Fruit fly (Drosophila melanogaster) whole organism, embryonic: ENCODE measurements around the gene CG14020.

Experiments
- Antp ChIP-seq: fragments of 200-800 bp; sonication (Bioruptor generic); optimal IDR thresholded peaks from 3 replicates; lab custom pipeline; 2016; ENCODE audit warnings: missing biosample characterization, missing genetic modification characterization
- Blimp-1 ChIP-seq: fragments of 200-800 bp; sonication (Bioruptor generic); optimal IDR thresholded peaks from 3 replicates; lab custom pipeline; 2018; ENCODE audit warnings: missing biosample characterization, missing genetic modification characterization, mild to moderate bottlenecking, moderate library complexity, missing genetic modification reagents
- CG11398 ChIP-seq: fragments of 200-800 bp; sonication (Bioruptor generic); optimal IDR thresholded peaks from 2 replicates; lab custom pipeline; 2016; ENCODE audit warnings: missing biosample characterization, missing genetic modification characterization
- CG12236 ChIP-seq: fragments of 200-800 bp; sonication (Bioruptor generic); optimal IDR thresholded peaks from 2 replicates; lab custom pipeline; 2016; ENCODE audit warnings: missing biosample characterization, missing genetic modification characterization
- CG12299 ChIP-seq: fragments of 200-800 bp; sonication (Bioruptor generic); optimal IDR thresholded peaks from 2 replicates; lab custom pipeline; 2018; ENCODE audit warnings: missing biosample characterization, mild to moderate bottlenecking, missing genetic modification characterization
- CG1233 ChIP-seq: fragments of 200-800 bp; sonication (Bioruptor generic); optimal IDR thresholded peaks from 4 replicates; lab custom pipeline; 2018; ENCODE audit warnings: missing biosample characterization, mild to moderate bottlenecking, missing genetic modification characterization
- CG13287 ChIP-seq: fragments of 200-800 bp; sonication (Bioruptor generic); IDR thresholded peaks from 2 replicates; pipeline ENCODE4 v1.3.6; 2022; ENCODE audit warnings: missing biosample characterization, missing genetic modification characterization; ENCODE audit not compliant: partially characterized antibody
- CG13775 ChIP-seq: fragments of 200-800 bp; sonication (Bioruptor generic); optimal IDR thresholded peaks from 3 replicates; lab custom pipeline; 2017; ENCODE audit warnings: missing biosample characterization, mild to moderate bottlenecking, missing genetic modification characterization
- CG1603 ChIP-seq: fragments of 200-800 bp; sonication (Bioruptor generic); optimal IDR thresholded peaks from 2 replicates; lab custom pipeline; 2019; ENCODE audit warnings: missing biosample characterization, mild to moderate bottlenecking, missing genetic modification characterization, moderate library complexity
- CG16813 ChIP-seq: fragments of 200-800 bp; sonication (Bioruptor generic); IDR thresholded peaks from 3 replicates; pipeline ENCODE4 v1.3.6; 2022; ENCODE audit warnings: missing biosample characterization, missing genetic modification characterization; ENCODE audit not compliant: partially characterized antibody
- CG17802 ChIP-seq: fragments of 200-800 bp; sonication (Bioruptor generic); optimal IDR thresholded peaks from 2 replicates; lab custom pipeline; 2018; ENCODE audit warnings: missing biosample characterization, mild to moderate bottlenecking, missing genetic modification characterization, moderate library complexity
- CG17912 ChIP-seq: fragments of 200-800 bp; sonication (Bioruptor generic); optimal IDR thresholded peaks from 2 replicates; lab custom pipeline; 2018; ENCODE audit warnings: missing biosample characterization, mild to moderate bottlenecking, missing genetic modification characterization
- CG18011 ChIP-seq: fragments of 200-800 bp; sonication (Bioruptor generic); optimal IDR thresholded peaks from 2 replicates; lab custom pipeline; 2017; ENCODE audit warnings: missing biosample characterization, missing genetic modification characterization, mild to moderate bottlenecking, moderate library complexity, missing genotype
- CG18599 ChIP-seq: fragments of 200-800 bp; sonication (Bioruptor generic); optimal IDR thresholded peaks from 3 replicates; lab custom pipeline; 2017; ENCODE audit warnings: missing biosample characterization, missing genetic modification characterization, mild to moderate bottlenecking, moderate library complexity, missing genetic modification reagents
- CG2129 ChIP-seq: fragments of 200-800 bp; sonication (Bioruptor generic); IDR thresholded peaks from 2 replicates; pipeline ENCODE4 v1.3.6; 2022; ENCODE audit warnings: missing biosample characterization, missing genetic modification characterization; ENCODE audit not compliant: partially characterized antibody
- CG2875 ChIP-seq: fragments of 200-800 bp; sonication (Bioruptor generic); optimal IDR thresholded peaks from 2 replicates; lab custom pipeline; 2017; ENCODE audit warnings: missing biosample characterization, mild to moderate bottlenecking, missing genetic modification characterization, missing genetic modification reagents
- CG30431 ChIP-seq: fragments of 200-800 bp; sonication (Bioruptor generic); optimal IDR thresholded peaks from 2 replicates; lab custom pipeline; 2017; ENCODE audit warnings: missing biosample characterization, missing genetic modification characterization
- CG31224 ChIP-seq: fragments of 200-800 bp; sonication (Bioruptor generic); IDR thresholded peaks from 2 replicates; pipeline ENCODE4 v1.3.6; 2022; ENCODE audit warnings: missing biosample characterization, missing genetic modification characterization
- CG34422 ChIP-seq: fragments of 200-800 bp; sonication (Bioruptor generic); IDR thresholded peaks from 3 replicates; pipeline ENCODE4 v1.3.6; 2022; ENCODE audit warnings: missing biosample characterization, missing genetic modification characterization
- CG3847 ChIP-seq: fragments of 200-800 bp; sonication (Bioruptor generic); IDR thresholded peaks from 2 replicates; pipeline ENCODE4 v1.3.6; 2022; ENCODE audit warnings: missing biosample characterization, missing genetic modification characterization
- CG6272 ChIP-seq: fragments of 200-800 bp; sonication (Bioruptor generic); IDR thresholded peaks from 2 replicates; pipeline ENCODE4 v1.3.6; 2022; ENCODE audit warnings: missing biosample characterization, missing genetic modification characterization
- CG7839 ChIP-seq: fragments of 200-800 bp; sonication (Bioruptor generic); optimal IDR thresholded peaks from 3 replicates; lab custom pipeline; 2018; ENCODE audit warnings: missing biosample characterization, mild to moderate bottlenecking, missing genetic modification characterization, moderate library complexity
- CG8089 ChIP-seq: fragments of 200-800 bp; sonication (Bioruptor generic); optimal IDR thresholded peaks from 3 replicates; lab custom pipeline; 2016; ENCODE audit warnings: missing biosample characterization, missing genetic modification characterization
- CG8388 ChIP-seq: fragments of 200-800 bp; sonication (Bioruptor generic); optimal IDR thresholded peaks from 2 replicates; lab custom pipeline; 2019; ENCODE audit warnings: missing biosample characterization, mild to moderate bottlenecking, missing genetic modification characterization, moderate library complexity
- D19B ChIP-seq: fragments of 200-800 bp; sonication (Bioruptor generic); optimal IDR thresholded peaks from 2 replicates; lab custom pipeline; 2017; ENCODE audit warnings: missing biosample characterization, mild to moderate bottlenecking, missing genetic modification characterization
- E2f2 ChIP-seq: fragments of 200-800 bp; sonication (Bioruptor generic); IDR thresholded peaks from 2 replicates; pipeline ENCODE4 v1.3.6; 2022; ENCODE audit warnings: missing biosample characterization, missing genetic modification characterization
- H15 ChIP-seq: fragments of 200-800 bp; sonication (Bioruptor generic); IDR thresholded peaks from 3 replicates; pipeline ENCODE4 v1.3.6; 2022; ENCODE audit warnings: missing biosample characterization, missing genetic modification characterization
- H2.0 ChIP-seq: fragments of 200-800 bp; sonication (Bioruptor generic); IDR thresholded peaks from 2 replicates; pipeline ENCODE4 v1.3.6; 2022; ENCODE audit warnings: missing biosample characterization, missing genetic modification characterization
- HLH4C ChIP-seq: fragments of 200-800 bp; sonication (Bioruptor generic); IDR thresholded peaks from 3 replicates; pipeline ENCODE4 v1.3.6; 2022; ENCODE audit warnings: missing biosample characterization, missing genetic modification characterization; ENCODE audit not compliant: partially characterized antibody
- MTF-1 ChIP-seq: fragments of 200-800 bp; sonication (Bioruptor generic); optimal IDR thresholded peaks from 2 replicates; lab custom pipeline; 2018; ENCODE audit warnings: missing biosample characterization, mild to moderate bottlenecking, missing genetic modification characterization, borderline replicate concordance
- Xbp1 ChIP-seq: fragments of 200-800 bp; sonication (Bioruptor generic); optimal IDR thresholded peaks from 3 replicates; lab custom pipeline; 2016; ENCODE audit warnings: missing biosample characterization, mild to moderate bottlenecking, missing genetic modification characterization
- bcd ChIP-seq: fragments of 200-800 bp; sonication (Bioruptor generic); optimal IDR thresholded peaks from 2 replicates; lab custom pipeline; 2017; ENCODE audit warnings: missing biosample characterization, mild to moderate bottlenecking, missing genetic modification characterization
- btn ChIP-seq: fragments of 200-800 bp; sonication (Bioruptor generic); optimal IDR thresholded peaks from 2 replicates; lab custom pipeline; 2016; ENCODE audit warnings: missing biosample characterization, missing genetic modification characterization
- da ChIP-seq: fragments of 200-800 bp; sonication (Bioruptor generic); optimal IDR thresholded peaks from 2 replicates; lab custom pipeline; 2016; ENCODE audit warnings: missing biosample characterization, missing genetic modification characterization
- dmrt99B ChIP-seq: fragments of 200-800 bp; sonication (Bioruptor generic); optimal IDR thresholded peaks from 2 replicates; lab custom pipeline; 2018; ENCODE audit warnings: missing biosample characterization, mild to moderate bottlenecking, missing genetic modification characterization, moderate library complexity
- ham ChIP-seq: fragments of 200-800 bp; sonication (Bioruptor generic); IDR thresholded peaks from 2 replicates; pipeline ENCODE4 v1.3.6; 2022; ENCODE audit warnings: missing biosample characterization, missing genetic modification characterization
- kni ChIP-seq: fragments of 200-800 bp; sonication (Bioruptor generic); optimal IDR thresholded peaks from 3 replicates; lab custom pipeline; 2017; ENCODE audit warnings: mild to moderate bottlenecking, missing biosample characterization, missing genetic modification reagents, missing genetic modification characterization
- mld ChIP-seq: fragments of 200-800 bp; sonication (Bioruptor generic); IDR thresholded peaks from 3 replicates; pipeline ENCODE4 v1.3.6; 2022; ENCODE audit warnings: missing biosample characterization, missing genetic modification characterization; ENCODE audit not compliant: partially characterized antibody
- otp ChIP-seq: fragments of 200-800 bp; sonication (Bioruptor generic); IDR thresholded peaks from 3 replicates; pipeline ENCODE4, ENCODE4 v1.3.6; 2022; ENCODE audit warnings: missing biosample characterization, missing genetic modification characterization
- pan ChIP-seq, 4 experiments: fragments of >200 bp in 3 of 4; fragments of 200-800 bp in 1 of 4; sonication (Bioruptor generic) in 1 of 4; optimal IDR thresholded peaks in 3 of 4; IDR thresholded peaks in 1 of 4; 2 replicates each; pipeline versions ENCODE4 v1.3.6 to Lab custom; 2017 to 2022; ENCODE audit warnings: missing biosample characterization in 2 of 4, missing genetic modification characterization in 2 of 4, mixed read lengths in 1 of 4
- row ChIP-seq: fragments of 200-800 bp; sonication (Bioruptor generic); IDR thresholded peaks from 3 replicates; pipeline ENCODE4 v1.3.6; 2022; ENCODE audit warnings: missing biosample characterization, missing genetic modification characterization
- sens ChIP-seq: fragments of 200-800 bp; sonication (Bioruptor generic); peaks from one replicate; lab custom pipeline; 2016; ENCODE audit warnings: missing biosample characterization, missing genetic modification characterization
- sisA ChIP-seq: fragments of 200-800 bp; sonication (Bioruptor generic); IDR thresholded peaks from 2 replicates; pipeline ENCODE4 v1.3.6; 2022; ENCODE audit warnings: missing biosample characterization, missing genetic modification characterization
- sqz ChIP-seq: fragments of 200-800 bp; sonication (Bioruptor generic); optimal IDR thresholded peaks from 3 replicates; lab custom pipeline; 2018; ENCODE audit warnings: missing biosample characterization, mild to moderate bottlenecking, missing genetic modification characterization
- tx ChIP-seq: fragments of 200-800 bp; sonication (Bioruptor generic); optimal IDR thresholded peaks from 2 replicates; lab custom pipeline; 2016; ENCODE audit warnings: missing biosample characterization, missing genetic modification characterization
- wdn ChIP-seq: fragments of 200-800 bp; sonication (Bioruptor generic); IDR thresholded peaks from 2 replicates; pipeline ENCODE4 v1.3.6; 2022; ENCODE audit warnings: missing biosample characterization, missing genetic modification characterization
- wek ChIP-seq: fragments of 200-800 bp; sonication (Bioruptor generic); optimal IDR thresholded peaks from 3 replicates; lab custom pipeline; 2018; ENCODE audit warnings: missing biosample characterization, mild to moderate bottlenecking, missing genetic modification characterization, moderate library complexity
- wor ChIP-seq: fragments of 200-800 bp; sonication (Bioruptor generic); IDR thresholded peaks from 2 replicates; pipeline ENCODE4 v1.3.6; 2022; ENCODE audit warnings: missing biosample characterization, missing genetic modification characterization

CG14020 gene

dm6 chr2L:5542944-5543515, 25.5 kb downstream of the CG14020 start (continued):
- TF ChIP-seq CG18011 (GFP tag; lab: Kevin White, UChicago), result peak; percentile 14
- TF ChIP-seq bcd (GFP tag; lab: Kevin White, UChicago), result peak; percentile 53
- no peak for TF ChIP-seq ham (GFP tag; lab: Robert Waterston, UW)
- TF ChIP-seq kni, result no peak
- 0 out of 2 replicates have a peak, but pooled peaks have one; percentile 5 for TF ChIP-seq CG13287 (GFP tag; lab: Robert Waterston, UW)
- TF ChIP-seq wor, result no peak
- TF ChIP-seq dmrt99B (tag; lab: Kevin White, UChicago), result no peak
- TF ChIP-seq CG1603 (tag; lab: Kevin White, UChicago), result peak; percentile 63
- 0 out of 3 replicates have a peak, but pooled peaks have one; percentile 18 for TF ChIP-seq otp (GFP tag; lab: Robert Waterston, UW)
- TF ChIP-seq wdn (GFP tag; lab: Robert Waterston, UW), result peak; percentile 60
- TF ChIP-seq mld (GFP tag; lab: Robert Waterston, UW), result no peak
- no peak for TF ChIP-seq MTF-1 (GFP tag; lab: Kevin White, UChicago)
- peak; percentile 82 for TF ChIP-seq row
- peak; percentile 49 for TF ChIP-seq CG13775 (GFP tag; lab: Kevin White, UChicago)
- no peak for TF ChIP-seq sqz (GFP tag; lab: Kevin White, UChicago)
- TF ChIP-seq sisA, result peak; percentile 54; the same call in 1 of the 2 replicates
- no peak for TF ChIP-seq pan (optimal IDR thresholded peaks at IDR 0.05; lab: Kevin White, UChicago)
- peak in 1 of 2 experiments; percentile 44 for TF ChIP-seq pan (GFP tag; optimal IDR thresholded peaks at IDR 0.05 in 1 of 2, IDR thresholded peaks at IDR 0.05 in 1 of 2)
- peak; percentile 42 for TF ChIP-seq Xbp1
- peak; percentile 49; the same call in 1 of the 3 replicates for TF ChIP-seq H15
- no peak for TF ChIP-seq CG1233 (GFP tag; lab: Kevin White, UChicago)
- peak; percentile 36; the same call in 1 of the 3 replicates for TF ChIP-seq CG16813
- TF ChIP-seq HLH4C (GFP tag; lab: Robert Waterston, UW), result no peak
- TF ChIP-seq CG31224 (GFP tag; lab: Robert Waterston, UW), result no peak; the same call in 1 of the 2 replicates
- TF ChIP-seq CG8089 (GFP tag; lab: Kevin White, UChicago), result peak; percentile 21
- TF ChIP-seq Blimp-1 (GFP tag; lab: Kevin White, UChicago), result peak; percentile 75
- TF ChIP-seq CG17912 (GFP tag; lab: Kevin White, UChicago), result no peak
- peak; percentile 29 for TF ChIP-seq CG11398 (GFP tag; lab: Kevin White, UChicago)
- TF ChIP-seq CG18599, result peak; percentile 74
- no peak for TF ChIP-seq CG12299 (tag; lab: Kevin White, UChicago)
- TF ChIP-seq CG8388 (GFP tag; lab: Kevin White, UChicago), result peak; percentile 31
- TF ChIP-seq CG17802 (tag; lab: Kevin White, UChicago), result no peak
- TF ChIP-seq D19B (GFP tag; lab: Kevin White, UChicago), result no peak
- no peak for TF ChIP-seq CG2875 (GFP tag; lab: Kevin White, UChicago)
- peak; percentile 54 for TF ChIP-seq CG7839 (tag; lab: Kevin White, UChicago)
- no peak; the same call in 1 of the 2 replicates for TF ChIP-seq CG6272 (GFP tag; lab: Robert Waterston, UW)
- TF ChIP-seq CG12236, result no peak
- peak; percentile 42; the same call in 1 of the 2 replicates for TF ChIP-seq H2.0 (GFP tag; lab: Robert Waterston, UW)
- no peak for TF ChIP-seq btn (GFP tag; lab: Kevin White, UChicago)
- peak; percentile 49 for TF ChIP-seq Antp (GFP tag; lab: Kevin White, UChicago)
- TF ChIP-seq CG34422 (GFP tag; lab: Robert Waterston, UW), result peak; percentile 86
- TF ChIP-seq CG3847 (GFP tag; lab: Robert Waterston, UW), result peak; percentile 46
- no peak for TF ChIP-seq CG2129 (GFP tag; lab: Robert Waterston, UW)
- peak; percentile 67 for TF ChIP-seq sens
- TF ChIP-seq wek, result no peak
- TF ChIP-seq CG30431 (GFP tag; lab: Kevin White, UChicago), result no peak
- TF ChIP-seq da (GFP tag; lab: Kevin White, UChicago), result no peak
- peak; percentile 13 for TF ChIP-seq tx
- peak; percentile 47 for TF ChIP-seq E2f2 (GFP tag; lab: Robert Waterston, UW)
